Worm (Caenorhabditis elegans) whole organism, late embryonic: ENCODE results near the gene eif-1.

Experiments
- hlh-30 ChIP-seq: sonication (generic microtip); optimal IDR thresholded peaks from 2 replicates; lab custom pipeline; 2017; ENCODE audit warnings: antibody characterized with exemption, missing genetic modification characterization, missing compliant biosample characterization; ENCODE audit not compliant: insufficient read depth
- nfya-1 ChIP-seq: sonication (generic microtip); optimal IDR thresholded peaks from 2 replicates; lab custom pipeline; 2017; ENCODE audit warnings: missing genetic modification characterization, mild to moderate bottlenecking, missing compliant biosample characterization, antibody characterized with exemption, moderate library complexity
- odd-2 ChIP-seq: sonication (generic microtip); optimal IDR thresholded peaks from 2 replicates; lab custom pipeline; 2017; ENCODE audit warnings: antibody characterized with exemption, mild to moderate bottlenecking, missing genetic modification characterization, missing compliant biosample characterization
- tbx-7 ChIP-seq: sonication (generic microtip); optimal IDR thresholded peaks from 2 replicates; lab custom pipeline; 2016; ENCODE audit warnings: missing genotype, missing genetic modification characterization, missing compliant biosample characterization

- TF ChIP-seq odd-2 (tag; lab: Kevin White, UChicago) = no peak
- TF ChIP-seq nfya-1 (tag; lab: Kevin White, UChicago) = no peak
- TF ChIP-seq hlh-30 = no peak
- no peak for TF ChIP-seq tbx-7 (tag; lab: Kevin White, UChicago)
Measured at ce11 chrII:4953289-4953688, 40.1 kb downstream of the eif-1 start, which contains the start of gene ndx-3.
